Fruit fly (Drosophila melanogaster): ENCODE results near the gene CG3062.

CG3062 gene

dm6 chrX:4616865-4617669, 27.6 kb downstream of the CG3062 start, which contains the start of gene peb (continued):
- peak; percentile 57 for TF ChIP-seq NK7.1 (GFP tag; optimal IDR thresholded peaks at IDR 0.05)
- TF ChIP-seq ttk (GFP tag; IDR thresholded peaks at IDR 0.05) = no peak
- no peak for TF ChIP-seq CG17802 (tag; optimal IDR thresholded peaks at IDR 0.05)
- TF ChIP-seq mam (GFP tag; optimal IDR thresholded peaks at IDR 0.05) = peak; percentile 22
- TF ChIP-seq Ada2b (GFP tag; IDR thresholded peaks at IDR 0.05) = no peak
- TF ChIP-seq Spps (tag; optimal IDR thresholded peaks at IDR 0.05) = peak; percentile 29
- TF ChIP-seq ATbp (GFP tag; optimal IDR thresholded peaks at IDR 0.05) = no peak
- TF ChIP-seq sd (tag; optimal IDR thresholded peaks at IDR 0.05) = no peak
- no peak for TF ChIP-seq Bdp1 (GFP tag; optimal IDR thresholded peaks at IDR 0.05)
- peak; percentile 50 for TF ChIP-seq CG9437 (GFP tag; optimal IDR thresholded peaks at IDR 0.05)
- 0 out of 2 replicates have a peak, but pooled peaks have one; percentile 19 for TF ChIP-seq wor (GFP tag; IDR thresholded peaks at IDR 0.05)
- TF ChIP-seq abd-A (tag; optimal IDR thresholded peaks at IDR 0.05) = no peak
- TF ChIP-seq CG42726 (GFP tag; IDR thresholded peaks at IDR 0.05; ENCODE audit: partially characterized antibody) = 0 out of 2 replicates have a peak, but pooled peaks have one; percentile 52
- peak; percentile 18 for TF ChIP-seq CG8089 (GFP tag; optimal IDR thresholded peaks at IDR 0.05)
- peak; percentile 25 for TF ChIP-seq Atf-2 (GFP tag; optimal IDR thresholded peaks at IDR 0.05)
- TF ChIP-seq CG12236 (GFP tag; optimal IDR thresholded peaks at IDR 0.05) = peak; percentile 33
- TF ChIP-seq CG8924 (tag; optimal IDR thresholded peaks at IDR 0.05) = peak; percentile 50
- TF ChIP-seq CG18011 (GFP tag; optimal IDR thresholded peaks at IDR 0.05) = no peak
- TF ChIP-seq peb (GFP tag; IDR thresholded peaks at IDR 0.05) = peak; percentile 71
- TF ChIP-seq otp (GFP tag; IDR thresholded peaks at IDR 0.05) = no peak
- no peak for TF ChIP-seq CG11696 (GFP tag; IDR thresholded peaks at IDR 0.05)
- TF ChIP-seq Dref (GFP tag; IDR thresholded peaks at IDR 0.05) = no peak
- TF ChIP-seq Atf3 (GFP tag; optimal IDR thresholded peaks at IDR 0.05) = peak; percentile 4
- no peak for TF ChIP-seq ftz-f1 (GFP tag; optimal IDR thresholded peaks at IDR 0.05)
- TF ChIP-seq Rfx (GFP tag; IDR thresholded peaks at IDR 0.05) = peak; percentile 21; the same call in 1 of the 2 replicates
- peak; percentile 47 for TF ChIP-seq CG6254 (GFP tag; optimal IDR thresholded peaks at IDR 0.05)
- peak; percentile 33 for TF ChIP-seq ac (GFP tag; optimal IDR thresholded peaks at IDR 0.05)
- peak; percentile 74 for TF ChIP-seq bab2 (GFP tag; optimal IDR thresholded peaks at IDR 0.05)
- TF ChIP-seq Ets65A (GFP tag) = peak; percentile 78
- peak; percentile 22 for TF ChIP-seq CG2202 (tag; optimal IDR thresholded peaks at IDR 0.05)
- TF ChIP-seq hkb (optimal IDR thresholded peaks at IDR 0.05) = no peak
- TF ChIP-seq hkb (GFP tag; IDR thresholded peaks at IDR 0.05) = 0 out of 2 replicates have a peak, but pooled peaks have one; percentile 12
- no peak for TF ChIP-seq tup (GFP tag; optimal IDR thresholded peaks at IDR 0.05)
- peak in 1 of 3 experiments; percentile 41 for TF ChIP-seq Stat92E (GFP tag; optimal IDR thresholded peaks at IDR 0.05)
- TF ChIP-seq sc (optimal IDR thresholded peaks at IDR 0.05) = no peak
- TF ChIP-seq sc (GFP tag; optimal IDR thresholded peaks at IDR 0.05) = peak; percentile 34
- peak; percentile 12; the same call in 1 of the 2 replicates for TF ChIP-seq CG32767 (GFP tag; IDR thresholded peaks at IDR 0.05)
- TF ChIP-seq CG6175 (GFP tag; IDR thresholded peaks at IDR 0.05) = no peak
- TF ChIP-seq CG6272 (GFP tag; IDR thresholded peaks at IDR 0.05) = no peak
- TF ChIP-seq HLHmδ (GFP tag; optimal IDR thresholded peaks at IDR 0.05) = no peak
- TF ChIP-seq zen (tag; optimal IDR thresholded peaks at IDR 0.05) = peak; percentile 55
- no peak for TF ChIP-seq disco-r (GFP tag; optimal IDR thresholded peaks at IDR 0.05)
- no peak for TF ChIP-seq al (GFP tag; IDR thresholded peaks at IDR 0.05)
- peak; percentile 33 for TF ChIP-seq pb (GFP tag; optimal IDR thresholded peaks at IDR 0.05)
- TF ChIP-seq Jarid2 (GFP tag; optimal IDR thresholded peaks at IDR 0.05) = peak; percentile 94
- TF ChIP-seq pros (GFP tag; optimal IDR thresholded peaks at IDR 0.05) = peak; percentile 92
- peak; percentile 49; the same call in 1 of the 3 replicates for TF ChIP-seq CG34224 (GFP tag; IDR thresholded peaks at IDR 0.05; ENCODE audit: partially characterized antibody)
- no peak for TF ChIP-seq Awh (GFP tag; IDR thresholded peaks at IDR 0.05)
- TF ChIP-seq CG13123 (GFP tag; optimal IDR thresholded peaks at IDR 0.05) = no peak
- peak; percentile 11 for TF ChIP-seq lab (GFP tag; optimal IDR thresholded peaks at IDR 0.05)

Data from whole organism, embryonic.